Fruit fly (Drosophila melanogaster) whole organism, embryonic: ENCODE data around the gene Cisd2.
A peak's percentile ranks its signal among the peaks of the same experiment; 100 is the strongest.

Experiments
- Antp ChIP-seq: fragments of 200-800 bp; sonication (Bioruptor generic); optimal IDR thresholded peaks from 3 replicates; lab custom pipeline; 2016; ENCODE audit warnings: missing biosample characterization, missing genetic modification characterization
- Blimp-1 ChIP-seq: fragments of 200-800 bp; sonication (Bioruptor generic); optimal IDR thresholded peaks from 3 replicates; lab custom pipeline; 2018; ENCODE audit warnings: missing biosample characterization, missing genetic modification characterization, mild to moderate bottlenecking, moderate library complexity, missing genetic modification reagents
- CG12659 ChIP-seq: fragments of 200-800 bp; sonication (Bioruptor generic); optimal IDR thresholded peaks from 3 replicates; lab custom pipeline; 2017; ENCODE audit warnings: mild to moderate bottlenecking, missing biosample characterization, missing genetic modification reagents, missing genetic modification characterization
- CG13123 ChIP-seq: fragments of 200-800 bp; sonication (Bioruptor generic); optimal IDR thresholded peaks from 2 replicates; lab custom pipeline; 2016; ENCODE audit warnings: missing biosample characterization, missing genetic modification characterization
- CG13287 ChIP-seq: fragments of 200-800 bp; sonication (Bioruptor generic); IDR thresholded peaks from 2 replicates; pipeline ENCODE4 v1.3.6; 2022; ENCODE audit warnings: missing biosample characterization, missing genetic modification characterization; ENCODE audit not compliant: partially characterized antibody
- CG13296 ChIP-seq: fragments of 200-800 bp; sonication (Bioruptor generic); optimal IDR thresholded peaks from 3 replicates; lab custom pipeline; 2018; ENCODE audit warnings: missing biosample characterization, mild to moderate bottlenecking, missing genetic modification characterization
- CG14014 ChIP-seq: fragments of 200-800 bp; sonication (Bioruptor generic); IDR thresholded peaks from 2 replicates; pipeline ENCODE4 v1.3.6; 2022; ENCODE audit warnings: missing biosample characterization, missing genetic modification characterization
- CG14710 ChIP-seq: fragments of 200-800 bp; sonication (Bioruptor generic); optimal IDR thresholded peaks from 3 replicates; lab custom pipeline; 2019; ENCODE audit warnings: missing biosample characterization, mild to moderate bottlenecking, missing genetic modification characterization, moderate library complexity
- CG1529 ChIP-seq: fragments of 200-800 bp; sonication (Bioruptor generic); optimal IDR thresholded peaks from 3 replicates; lab custom pipeline; 2018; ENCODE audit warnings: missing biosample characterization, missing genetic modification characterization
- CG15601 ChIP-seq: fragments of 200-800 bp; sonication (Bioruptor generic); optimal IDR thresholded peaks from 3 replicates; lab custom pipeline; 2019; ENCODE audit warnings: missing biosample characterization, mild to moderate bottlenecking, missing genetic modification characterization, moderate library complexity
- CG15696 ChIP-seq: fragments of 200-800 bp; sonication (Bioruptor generic); optimal IDR thresholded peaks from 2 replicates; lab custom pipeline; 2019; ENCODE audit warnings: missing biosample characterization, mild to moderate bottlenecking, missing genetic modification characterization, moderate library complexity
- CG17186 ChIP-seq: fragments of 200-800 bp; sonication (Bioruptor generic); optimal IDR thresholded peaks from 3 replicates; lab custom pipeline; 2017; ENCODE audit warnings: missing biosample characterization, missing genetic modification reagents, missing genetic modification characterization
- CG17361 ChIP-seq: fragments of 200-800 bp; sonication (Bioruptor generic); IDR thresholded peaks from 3 replicates; pipeline ENCODE4 v1.3.6; 2022; ENCODE audit warnings: missing biosample characterization, missing genetic modification characterization
- CG1832 ChIP-seq: fragments of 200-800 bp; sonication (Bioruptor generic); optimal IDR thresholded peaks from 2 replicates; lab custom pipeline; 2017; ENCODE audit warnings: missing biosample characterization, mild to moderate bottlenecking, missing genetic modification characterization, inconsistent platforms
- CG18599 ChIP-seq: fragments of 200-800 bp; sonication (Bioruptor generic); optimal IDR thresholded peaks from 3 replicates; lab custom pipeline; 2017; ENCODE audit warnings: missing biosample characterization, missing genetic modification characterization, mild to moderate bottlenecking, moderate library complexity, missing genetic modification reagents
- CG31224 ChIP-seq: fragments of 200-800 bp; sonication (Bioruptor generic); IDR thresholded peaks from 2 replicates; pipeline ENCODE4 v1.3.6; 2022; ENCODE audit warnings: missing biosample characterization, missing genetic modification characterization
- CG42726 ChIP-seq: fragments of 200-800 bp; sonication (Bioruptor generic); IDR thresholded peaks from 2 replicates; pipeline ENCODE4 v1.3.6; 2022; ENCODE audit warnings: missing biosample characterization, missing genetic modification characterization; ENCODE audit not compliant: partially characterized antibody
- CG4360 ChIP-seq: fragments of 200-800 bp; sonication (Bioruptor generic); IDR thresholded peaks from 2 replicates; pipeline ENCODE4 v1.3.6; 2022; ENCODE audit warnings: missing biosample characterization, missing genetic modification characterization
- CG7271 ChIP-seq: fragments of 200-800 bp; sonication (Bioruptor generic); optimal IDR thresholded peaks from 2 replicates; lab custom pipeline; 2018; ENCODE audit warnings: missing biosample characterization, mild to moderate bottlenecking, missing genetic modification characterization, moderate library complexity
- CG7963 ChIP-seq: fragments of 200-800 bp; sonication (Bioruptor generic); IDR thresholded peaks from 3 replicates; pipeline ENCODE4 v1.3.6; 2022; ENCODE audit warnings: missing biosample characterization, missing genetic modification characterization; ENCODE audit not compliant: partially characterized antibody
- Camta ChIP-seq: fragments of 200-800 bp; sonication (Bioruptor generic); optimal IDR thresholded peaks from 2 replicates; lab custom pipeline; 2016; ENCODE audit warnings: missing biosample characterization, missing genetic modification characterization
- D ChIP-seq, 2 experiments: fragments of 200-800 bp in 1 of 2; fragments of >200 bp in 1 of 2; sonication (Bioruptor generic) in 1 of 2; optimal IDR thresholded peaks; 2 replicates in 1 of 2; 3 replicates in 1 of 2; lab custom pipeline; 2017; ENCODE audit warnings: mild to moderate bottlenecking in 1 of 2, missing biosample characterization in 1 of 2, missing genetic modification characterization in 1 of 2, missing genetic modification reagents in 1 of 2
- Dad ChIP-seq: fragments of 200-800 bp; sonication (Bioruptor generic); optimal IDR thresholded peaks from 3 replicates; lab custom pipeline; 2016; ENCODE audit warnings: missing biosample characterization, missing genetic modification characterization
- HmgD ChIP-seq: fragments of 200-800 bp; sonication (Bioruptor generic); optimal IDR thresholded peaks from 3 replicates; lab custom pipeline; 2016; ENCODE audit warnings: missing biosample characterization, missing genetic modification characterization
- Hr51 ChIP-seq, 2 experiments: fragments of 200-800 bp; sonication (Bioruptor generic); optimal IDR thresholded peaks; 2 replicates in 1 of 2; 3 replicates in 1 of 2; lab custom pipeline; 2016 to 2018; ENCODE audit warnings: missing biosample characterization in 2 of 2, missing genetic modification characterization in 2 of 2, mild to moderate bottlenecking in 1 of 2, moderate library complexity in 1 of 2
- Max ChIP-seq: fragments of 200-800 bp; sonication (Bioruptor generic); optimal IDR thresholded peaks from 2 replicates; lab custom pipeline; 2016; ENCODE audit warnings: missing biosample characterization, mild to moderate bottlenecking, missing genetic modification characterization
- Meics ChIP-seq: fragments of 200-800 bp; sonication (Bioruptor generic); optimal IDR thresholded peaks from 2 replicates; lab custom pipeline; 2017; ENCODE audit warnings: missing biosample characterization, mild to moderate bottlenecking, missing genetic modification characterization
- NC2β ChIP-seq: fragments of 200-800 bp; sonication (Bioruptor generic); optimal IDR thresholded peaks from 2 replicates; lab custom pipeline; 2016; ENCODE audit warnings: missing biosample characterization, missing genetic modification characterization
- Neu2 ChIP-seq: fragments of 200-800 bp; sonication (Bioruptor generic); optimal IDR thresholded peaks from 3 replicates; lab custom pipeline; 2016; ENCODE audit warnings: missing biosample characterization, missing genetic modification characterization, borderline replicate concordance
- Six4 ChIP-seq: fragments of 200-800 bp; sonication (Bioruptor generic); optimal IDR thresholded peaks from 2 replicates; lab custom pipeline; 2016; ENCODE audit warnings: missing biosample characterization, missing genetic modification characterization
- ap ChIP-seq: fragments of 200-800 bp; sonication (Bioruptor generic); IDR thresholded peaks from 2 replicates; pipeline ENCODE4 v1.3.6; 2022; ENCODE audit warnings: missing biosample characterization, missing genetic modification characterization
- chinmo ChIP-seq: fragments of 200-800 bp; sonication (Bioruptor generic); IDR thresholded peaks from 4 replicates; pipeline ENCODE4 v1.3.6; 2022; ENCODE audit warnings: missing biosample characterization, missing genetic modification characterization; ENCODE audit not compliant: partially characterized antibody
- croc ChIP-seq: fragments of 200-800 bp; sonication (Bioruptor generic); conservative IDR thresholded peaks from 3 replicates; pipeline ENCODE4 v1.3.6; 2022; ENCODE audit warnings: missing biosample characterization, missing genetic modification characterization
- disco-r ChIP-seq: fragments of 200-800 bp; sonication (Bioruptor generic); optimal IDR thresholded peaks from 2 replicates; lab custom pipeline; 2016; ENCODE audit warnings: missing biosample characterization, missing genetic modification characterization
- dmrt99B ChIP-seq: fragments of 200-800 bp; sonication (Bioruptor generic); optimal IDR thresholded peaks from 2 replicates; lab custom pipeline; 2018; ENCODE audit warnings: missing biosample characterization, mild to moderate bottlenecking, missing genetic modification characterization, moderate library complexity
- fd3F ChIP-seq: fragments of 200-800 bp; sonication (Bioruptor generic); optimal IDR thresholded peaks from 2 replicates; lab custom pipeline; 2018; ENCODE audit warnings: missing biosample characterization, mild to moderate bottlenecking, missing genetic modification characterization, moderate library complexity
- gfzf ChIP-seq: fragments of 200-800 bp; sonication (Bioruptor generic); optimal IDR thresholded peaks from 2 replicates; lab custom pipeline; 2016; ENCODE audit warnings: missing biosample characterization, mild to moderate bottlenecking, missing genetic modification characterization, moderate library complexity
- hbn ChIP-seq: fragments of 200-800 bp; sonication (Bioruptor generic); IDR thresholded peaks from 2 replicates; pipeline ENCODE4 v1.3.6; 2022; ENCODE audit warnings: missing biosample characterization, missing genetic modification characterization; ENCODE audit not compliant: partially characterized antibody
- hkb ChIP-seq, 2 experiments: fragments of 200-800 bp in 1 of 2; fragments of >200 bp in 1 of 2; sonication (Bioruptor generic) in 1 of 2; IDR thresholded peaks in 1 of 2; optimal IDR thresholded peaks in 1 of 2; 2 replicates each; pipeline versions ENCODE4 v1.3.6 to Lab custom; 2017 to 2022; ENCODE audit warnings: missing biosample characterization in 1 of 2, missing genetic modification characterization in 1 of 2
- mld ChIP-seq: fragments of 200-800 bp; sonication (Bioruptor generic); IDR thresholded peaks from 3 replicates; pipeline ENCODE4 v1.3.6; 2022; ENCODE audit warnings: missing biosample characterization, missing genetic modification characterization; ENCODE audit not compliant: partially characterized antibody
- oc ChIP-seq: fragments of 200-800 bp; sonication (Bioruptor generic); optimal IDR thresholded peaks from 2 replicates; lab custom pipeline; 2018; ENCODE audit warnings: missing biosample characterization, mild to moderate bottlenecking, missing genetic modification characterization, moderate library complexity
- schlank ChIP-seq: fragments of 200-800 bp; sonication (Bioruptor generic); optimal IDR thresholded peaks from 2 replicates; lab custom pipeline; 2018; ENCODE audit warnings: missing biosample characterization, mild to moderate bottlenecking, missing genetic modification characterization
- scrt ChIP-seq: fragments of 200-800 bp; sonication (Bioruptor generic); optimal IDR thresholded peaks from 2 replicates; lab custom pipeline; 2018; ENCODE audit warnings: missing biosample characterization, mild to moderate bottlenecking, missing genetic modification characterization, moderate library complexity
- so ChIP-seq: fragments of 200-800 bp; sonication (Bioruptor generic); IDR thresholded peaks from 3 replicates; pipeline ENCODE4 v1.3.6; 2022; ENCODE audit warnings: missing biosample characterization, missing genetic modification characterization
- sr ChIP-seq: fragments of 200-800 bp; sonication (Bioruptor generic); IDR thresholded peaks from 3 replicates; pipeline ENCODE4 v1.3.6; 2022; ENCODE audit warnings: missing biosample characterization, missing genetic modification characterization
- trem ChIP-seq: fragments of 200-800 bp; optimal IDR thresholded peaks from 3 replicates; lab custom pipeline; 2019; ENCODE audit warnings: missing biosample characterization, mild to moderate bottlenecking, missing genetic modification characterization, moderate library complexity
- yki ChIP-seq: fragments of >200 bp; optimal IDR thresholded peaks from 3 replicates; lab custom pipeline; 2018
- zen2 ChIP-seq: fragments of 200-800 bp; sonication (Bioruptor generic); IDR thresholded peaks from 3 replicates; pipeline ENCODE4 v1.3.6; 2022; ENCODE audit warnings: missing biosample characterization, missing genetic modification characterization; ENCODE audit not compliant: partially characterized antibody

Gene Cisd2

dm6 chr3R:29251418-29251817, 28.2 kb upstream of the Cisd2 start (continued):
- TF ChIP-seq dmrt99B (no peak), CG42726 (GFP tag; lab: Robert Waterston, UW) (peak; percentile 80), CG15696 (peak; percentile 64), CG14014 (GFP tag; lab: Robert Waterston, UW) (0 out of 2 replicates have a peak, but pooled peaks have one; percentile 27), ap (GFP tag; lab: Robert Waterston, UW) (no peak), Camta (GFP tag; lab: Kevin White, UChicago) (peak; percentile 33), trem (tag; lab: Kevin White, UChicago) (peak; percentile 28), CG13123 (no peak), oc (peak; percentile 57), Dad (GFP tag; lab: Kevin White, UChicago) (no peak), mld (GFP tag; lab: Robert Waterston, UW) (peak; percentile 72; the same call in 1 of the 3 replicates), fd3F (GFP tag; lab: Kevin White, UChicago) (no peak), CG17186 (GFP tag; lab: Kevin White, UChicago) (peak; percentile 7), Blimp-1 (GFP tag; lab: Kevin White, UChicago) (peak; percentile 29), CG15601 (tag; lab: Kevin White, UChicago) (peak; percentile 4), CG7271 (tag; lab: Kevin White, UChicago) (no peak), CG13296 (no peak), Antp (GFP tag; lab: Kevin White, UChicago) (peak; percentile 1), hkb (optimal IDR thresholded peaks at IDR 0.05; lab: Kevin White, UChicago) (no peak), hkb (GFP tag; IDR thresholded peaks at IDR 0.05; lab: Robert Waterston, UW) (peak; percentile 31; the same call in 1 of the 2 replicates), schlank (tag; lab: Kevin White, UChicago) (no peak), sr (GFP tag; lab: Robert Waterston, UW) (0 out of 3 replicates have a peak, but pooled peaks have one; percentile 37), chinmo (GFP tag; lab: Robert Waterston, UW) (peak; percentile 71; the same call in 2 of the 4 replicates), Six4 (GFP tag; lab: Kevin White, UChicago) (no peak), CG12659 (peak; percentile 36), CG1529 (no peak), CG1832 (GFP tag; lab: Kevin White, UChicago) (no peak), CG7963 (GFP tag; lab: Robert Waterston, UW) (0 out of 3 replicates have a peak, but pooled peaks have one; percentile 45), Hr51 (GFP tag; optimal IDR thresholded peaks at IDR 0.05; lab: Kevin White, UChicago) (peak in 1 of 2 experiments; percentile 7), croc (GFP tag; lab: Robert Waterston, UW) (no peak), NC2β (GFP tag; lab: Kevin White, UChicago) (no peak), CG31224 (GFP tag; lab: Robert Waterston, UW) (no peak), zen2 (GFP tag; lab: Robert Waterston, UW) (peak; percentile 71; the same call in 2 of the 3 replicates), hbn (peak; percentile 85), yki (no peak), Neu2 (GFP tag; lab: Kevin White, UChicago) (peak; percentile 19), CG14710 (tag; lab: Kevin White, UChicago) (peak; percentile 36), CG4360 (GFP tag; lab: Robert Waterston, UW) (no peak), gfzf (GFP tag; lab: Kevin White, UChicago) (peak; percentile 2), Max (no peak), CG17361 (0 out of 3 replicates have a peak, but pooled peaks have one; percentile 28), HmgD (no peak), Meics (GFP tag; lab: Kevin White, UChicago) (peak; percentile 12), CG18599 (GFP tag; lab: Kevin White, UChicago) (no peak), D (optimal IDR thresholded peaks at IDR 0.05; lab: Kevin White, UChicago) (no peak), D (GFP tag; optimal IDR thresholded peaks at IDR 0.05; lab: Kevin White, UChicago) (no peak), so (GFP tag; lab: Robert Waterston, UW) (peak; percentile 29; the same call in 1 of the 3 replicates), CG13287 (GFP tag; lab: Robert Waterston, UW) (peak; percentile 94), scrt (GFP tag; lab: Kevin White, UChicago) (no peak), disco-r (GFP tag; lab: Kevin White, UChicago) (no peak)
